Worm (Caenorhabditis elegans): ENCODE results near the gene shc-3.

The shc-3 gene

ce11 chrX:13672622-13673021 is 44.7 kb upstream of the shc-3 start:
- TF ChIP-seq dve-1 (tag; optimal IDR thresholded peaks at IDR 0.05) = no peak
- TF ChIP-seq ets-4 (tag; optimal IDR thresholded peaks at IDR 0.05) = no peak
- TF ChIP-seq lim-6 (tag; optimal IDR thresholded peaks at IDR 0.05) = no peak

DNA sequence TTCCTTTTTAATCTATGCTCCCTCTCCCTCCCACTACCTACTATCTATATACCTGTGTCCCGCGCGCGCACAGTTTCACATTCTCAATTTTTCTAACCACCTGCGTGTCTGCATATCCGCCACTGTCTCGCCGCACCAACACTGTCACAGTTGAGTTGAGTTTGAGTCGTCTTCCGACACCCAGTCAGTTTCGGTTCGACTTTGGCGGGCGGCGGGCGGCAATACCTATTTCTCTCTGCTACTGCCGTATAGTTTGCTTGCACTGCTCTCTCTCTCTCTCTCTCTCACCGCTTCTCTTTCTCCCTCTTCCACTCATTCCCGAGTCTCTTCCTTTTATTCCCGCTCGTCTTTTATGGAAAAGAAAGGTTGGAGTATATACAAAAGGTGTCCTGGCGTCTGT is 41.9 kb upstream of the shc-3 start:
- TF ChIP-seq elt-2 (tag; optimal IDR thresholded peaks at IDR 0.05) = peak; percentile 24
- peak; percentile 17 for TF ChIP-seq fax-1 (tag; optimal IDR thresholded peaks at IDR 0.05)
- TF ChIP-seq ref-2 (tag; optimal IDR thresholded peaks at IDR 0.05) = peak; percentile 56
- peak; percentile 42 for TF ChIP-seq tbx-2 (tag; optimal IDR thresholded peaks at IDR 0.05)
- TF ChIP-seq rnt-1 (tag; optimal IDR thresholded peaks at IDR 0.05) = no peak
- TF ChIP-seq T23F11.4 (GFP tag; optimal IDR thresholded peaks at IDR 0.05) = peak; percentile 46
- no peak for TF ChIP-seq pag-3 (tag; optimal IDR thresholded peaks at IDR 0.05; ENCODE audit: borderline replicate concordance)
- TF ChIP-seq unc-42 (tag; optimal IDR thresholded peaks at IDR 0.05) = no peak
- TF ChIP-seq ama-1 (optimal IDR thresholded peaks at IDR 0.05) = no peak
- TF ChIP-seq hlh-30 (tag; optimal IDR thresholded peaks at IDR 0.05; ENCODE audit: insufficient read depth) = peak; percentile 25
- peak; percentile 41 for TF ChIP-seq sdc-2 (tag; optimal IDR thresholded peaks at IDR 0.05)
- TF ChIP-seq elt-4 (tag; optimal IDR thresholded peaks at IDR 0.05) = no peak
- peak; percentile 6 for TF ChIP-seq ceh-2 (tag; optimal IDR thresholded peaks at IDR 0.05)
- TF ChIP-seq nfya-1 (tag; optimal IDR thresholded peaks at IDR 0.05) = peak; percentile 38
- peak; percentile 38 for TF ChIP-seq fkh-6 (tag; optimal IDR thresholded peaks at IDR 0.05)
- peak; percentile 43 for TF ChIP-seq ceh-18 (tag; optimal IDR thresholded peaks at IDR 0.05)
- TF ChIP-seq ceh-34 (tag; optimal IDR thresholded peaks at IDR 0.05) = peak; percentile 23
- peak; percentile 33 for TF ChIP-seq pros-1 (tag; optimal IDR thresholded peaks at IDR 0.05)
- peak; percentile 20 for TF ChIP-seq pha-2 (tag; optimal IDR thresholded peaks at IDR 0.05)
- TF ChIP-seq C08G9.2 (tag; optimal IDR thresholded peaks at IDR 0.05) = peak; percentile 23
- peak; percentile 50 for TF ChIP-seq ztf-16 (tag; optimal IDR thresholded peaks at IDR 0.05)
- no peak for TF ChIP-seq ahr-1 (tag; optimal IDR thresholded peaks at IDR 0.05)
- TF ChIP-seq nhr-11 (tag; optimal IDR thresholded peaks at IDR 0.05) = no peak
- peak; percentile 53 for TF ChIP-seq ceh-31 (tag; optimal IDR thresholded peaks at IDR 0.05)
- TF ChIP-seq madf-2 (tag; optimal IDR thresholded peaks at IDR 0.05) = no peak
- peak; percentile 71 for TF ChIP-seq pax-1 (tag; optimal IDR thresholded peaks at IDR 0.05)

DNA sequence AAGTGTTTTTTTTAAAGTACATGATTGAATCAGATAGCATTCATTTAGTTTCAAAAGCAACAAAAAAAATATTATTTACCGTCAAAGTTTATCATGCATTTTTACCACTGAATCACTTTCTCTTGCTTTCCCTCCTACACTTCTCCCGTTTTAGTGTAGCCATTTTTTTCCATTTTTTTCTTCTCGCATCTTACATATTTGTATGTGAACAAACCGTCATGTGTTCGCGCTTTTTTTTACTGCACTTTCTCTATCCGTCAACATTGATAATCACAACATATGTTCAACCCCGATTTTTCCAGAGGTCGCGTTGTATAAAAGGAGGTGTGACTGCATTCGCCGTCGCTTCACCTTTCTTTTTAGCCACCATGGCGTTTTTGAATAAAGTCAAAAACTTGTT is 40.4 kb upstream of the shc-3 start, which contains the start of gene gck-4:
Gene gck-4 (plus strand): TSS at position 301 of the 400 bp plus-strand sequence.
- TF ChIP-seq zip-5 (tag; optimal IDR thresholded peaks at IDR 0.05) (no peak), ceh-34 (tag; optimal IDR thresholded peaks at IDR 0.05) (no peak), ttx-3 (tag; optimal IDR thresholded peaks at IDR 0.05) (no peak), F13H6.1 (tag; optimal IDR thresholded peaks at IDR 0.05) (no peak), unc-86 (tag; optimal IDR thresholded peaks at IDR 0.05) (no peak), hlh-8 (tag; optimal IDR thresholded peaks at IDR 0.05) (no peak), fkh-10 (GFP tag; optimal IDR thresholded peaks at IDR 0.05) (no peak), ceh-18 (tag; optimal IDR thresholded peaks at IDR 0.05) (no peak), C08G9.2 (tag; optimal IDR thresholded peaks at IDR 0.05) (no peak), ets-4 (tag; optimal IDR thresholded peaks at IDR 0.05) (no peak), eyg-1 (tag; optimal IDR thresholded peaks at IDR 0.05) (no peak), dve-1 (tag; optimal IDR thresholded peaks at IDR 0.05) (no peak), ama-1 (optimal IDR thresholded peaks at IDR 0.05) (no peak), madf-2 (tag; optimal IDR thresholded peaks at IDR 0.05) (no peak), ceh-31 (tag; optimal IDR thresholded peaks at IDR 0.05) (no peak), ceh-9 (tag; optimal IDR thresholded peaks at IDR 0.05) (no peak), ceh-48 (tag; optimal IDR thresholded peaks at IDR 0.05) (no peak), sox-2 (GFP tag; IDR thresholded peaks at IDR 0.05) (no peak)

ce11 chrX:13685725-13686124 is 31.6 kb upstream of the shc-3 start:
- TF ChIP-seq fax-1 (tag; optimal IDR thresholded peaks at IDR 0.05) (no peak), ceh-30 (tag; optimal IDR thresholded peaks at IDR 0.05) (no peak), C38D4.7 (GFP tag; optimal IDR thresholded peaks at IDR 0.05) (no peak), pros-1 (tag; optimal IDR thresholded peaks at IDR 0.05) (no peak), syd-9 (tag; optimal IDR thresholded peaks at IDR 0.05) (no peak), hlh-30 (tag; optimal IDR thresholded peaks at IDR 0.05; ENCODE audit: insufficient read depth) (no peak), hlh-15 (tag; optimal IDR thresholded peaks at IDR 0.05) (no peak), sox-4 (tag; optimal IDR thresholded peaks at IDR 0.05) (no peak), ceh-48 (tag; optimal IDR thresholded peaks at IDR 0.05) (no peak)
